Fruit fly (Drosophila melanogaster): ENCODE measurements around the gene Der-1.
A peak's percentile ranks its signal among the peaks of the same experiment; 100 is the strongest.

Der-1 gene

dm6 chr2L:1981726-1982367, 8.1 kb downstream of the Der-1 start, which contains the start of gene CG7289 (continued):
- TF ChIP-seq CG9609 (GFP tag; optimal IDR thresholded peaks at IDR 0.05): no peak
- no peak for TF ChIP-seq Hmx (GFP tag; optimal IDR thresholded peaks at IDR 0.05)
- peak; percentile 64 for TF ChIP-seq amos (GFP tag; IDR thresholded peaks at IDR 0.05; ENCODE audit: partially characterized antibody)
- TF ChIP-seq lmd (GFP tag; IDR thresholded peaks at IDR 0.05): no peak
- TF ChIP-seq klu (GFP tag; IDR thresholded peaks at IDR 0.05): no peak
- no peak for TF ChIP-seq ro (GFP tag; IDR thresholded peaks at IDR 0.05)
- no peak for TF ChIP-seq Gug (GFP tag; IDR thresholded peaks at IDR 0.05)
- TF ChIP-seq CG10654 (GFP tag; optimal IDR thresholded peaks at IDR 0.05): no peak
- no peak for TF ChIP-seq Lhr (GFP tag; optimal IDR thresholded peaks at IDR 0.05)
- TF ChIP-seq CG2889 (GFP tag; IDR thresholded peaks at IDR 0.05): no peak
- TF ChIP-seq hth (optimal IDR thresholded peaks at IDR 0.05): no peak
- no peak for TF ChIP-seq grau (tag; optimal IDR thresholded peaks at IDR 0.05)
- TF ChIP-seq cg (GFP tag; optimal IDR thresholded peaks at IDR 0.05): no peak
- no peak for TF ChIP-seq cad (GFP tag; optimal IDR thresholded peaks at IDR 0.05)
- no peak for TF ChIP-seq az2 (GFP tag; optimal IDR thresholded peaks at IDR 0.05)
- TF ChIP-seq HLH3B (GFP tag; IDR thresholded peaks at IDR 0.05): no peak
- no peak for TF ChIP-seq CG3407 (GFP tag; optimal IDR thresholded peaks at IDR 0.05)
- TF ChIP-seq CG3726 (GFP tag; IDR thresholded peaks at IDR 0.05): no peak
- TF ChIP-seq al (GFP tag; IDR thresholded peaks at IDR 0.05): no peak
- TF ChIP-seq phol (tag; optimal IDR thresholded peaks at IDR 0.05): peak; percentile 15
- no peak for TF ChIP-seq Max (GFP tag; optimal IDR thresholded peaks at IDR 0.05)
- no peak for TF ChIP-seq Xrp1 (GFP tag; IDR thresholded peaks at IDR 0.05)
- no peak for TF ChIP-seq Atf-2 (GFP tag; optimal IDR thresholded peaks at IDR 0.05)
- TF ChIP-seq CG11696 (GFP tag; IDR thresholded peaks at IDR 0.05): no peak
- TF ChIP-seq gsb-n (tag; optimal IDR thresholded peaks at IDR 0.05): no peak
- no peak for TF ChIP-seq TFAM (GFP tag; optimal IDR thresholded peaks at IDR 0.05)
- TF ChIP-seq CG18764 (GFP tag; optimal IDR thresholded peaks at IDR 0.05): no peak
- TF ChIP-seq Dbx (GFP tag; IDR thresholded peaks at IDR 0.05): no peak
- no peak for TF ChIP-seq CG7839 (tag; optimal IDR thresholded peaks at IDR 0.05)
- TF ChIP-seq vnd (GFP tag; IDR thresholded peaks at IDR 0.05; ENCODE audit: partially characterized antibody): peak; percentile 11; the same call in 1 of the 3 replicates
- no peak for TF ChIP-seq CG33213 (GFP tag; optimal IDR thresholded peaks at IDR 0.05)
- TF ChIP-seq CG11247 (GFP tag; IDR thresholded peaks at IDR 0.05): no peak
- no peak for TF ChIP-seq Mad (GFP tag; optimal IDR thresholded peaks at IDR 0.05)
- no peak for TF ChIP-seq CG10543 (GFP tag; optimal IDR thresholded peaks at IDR 0.05)
- no peak for TF ChIP-seq maf-S (GFP tag; optimal IDR thresholded peaks at IDR 0.05)
- no peak for TF ChIP-seq dan (GFP tag; IDR thresholded peaks at IDR 0.05)
- TF ChIP-seq bab2 (GFP tag; optimal IDR thresholded peaks at IDR 0.05): no peak
- no peak for TF ChIP-seq Hand (GFP tag; optimal IDR thresholded peaks at IDR 0.05)
- no peak for TF ChIP-seq CG12219 (GFP tag; optimal IDR thresholded peaks at IDR 0.05)
- TF ChIP-seq CG32532 (GFP tag; IDR thresholded peaks at IDR 0.05): peak; percentile 22; the same call in 1 of the 2 replicates
- TF ChIP-seq schlank (tag; optimal IDR thresholded peaks at IDR 0.05): no peak
- no peak for TF ChIP-seq Kr (GFP tag; optimal IDR thresholded peaks at IDR 0.05)
- no peak for TF ChIP-seq run (tag; optimal IDR thresholded peaks at IDR 0.05)
- TF ChIP-seq CG10565 (GFP tag; optimal IDR thresholded peaks at IDR 0.05): no peak
- TF ChIP-seq CG2678 (tag; optimal IDR thresholded peaks at IDR 0.05): no peak
- no peak for TF ChIP-seq gcm2 (GFP tag; optimal IDR thresholded peaks at IDR 0.05)
- TF ChIP-seq Sin3A (optimal IDR thresholded peaks at IDR 0.05): no peak
- no peak for TF ChIP-seq ranshi (GFP tag; IDR thresholded peaks at IDR 0.05)
- TF ChIP-seq pan (optimal IDR thresholded peaks at IDR 0.05): peak in 1 of 2 experiments; percentile 28
- TF ChIP-seq pan (GFP tag; optimal IDR thresholded peaks at IDR 0.05 in 1 of 2, IDR thresholded peaks at IDR 0.05 in 1 of 2): peak in 1 of 2 experiments; percentile 34
- no peak for TF ChIP-seq CG13775 (GFP tag; optimal IDR thresholded peaks at IDR 0.05)
- TF ChIP-seq dati (GFP tag; IDR thresholded peaks at IDR 0.05): no peak
- TF ChIP-seq CG3065 (GFP tag; optimal IDR thresholded peaks at IDR 0.05): no peak

Measured in whole organism, embryonic.